Worm (Caenorhabditis elegans): ENCODE data around the gene nhr-209.

The nhr-209 gene

ce11 chrV:12065859-12066258, 32.1 kb upstream of the nhr-209 start:
- TF ChIP-seq skn-1 (tag; optimal IDR thresholded peaks at IDR 0.05) (no peak), C34F6.9 (tag; optimal IDR thresholded peaks at IDR 0.05) (peak; percentile 19), mbf-1 (tag; optimal IDR thresholded peaks at IDR 0.05) (no peak), lsy-2 (tag; optimal IDR thresholded peaks at IDR 0.05) (peak in 1 of 2 experiments; percentile 59), ztf-1 (GFP tag; conservative IDR thresholded peaks at IDR 0.05) (no peak), nhr-25 (tag; optimal IDR thresholded peaks at IDR 0.05) (no peak), lin-11 (tag; optimal IDR thresholded peaks at IDR 0.05) (no peak), sma-9 (GFP tag; optimal IDR thresholded peaks at IDR 0.05) (no peak), sma-9 (tag; optimal IDR thresholded peaks at IDR 0.05) (no peak), R02D3.7 (tag; optimal IDR thresholded peaks at IDR 0.05) (no peak), nhr-77 (tag; optimal IDR thresholded peaks at IDR 0.05) (no peak), crh-2 (tag; optimal IDR thresholded peaks at IDR 0.05) (no peak), Y55F3AM.14 (GFP tag; optimal IDR thresholded peaks at IDR 0.05) (no peak), nhr-6 (tag; optimal IDR thresholded peaks at IDR 0.05) (no peak), unc-55 (GFP tag; optimal IDR thresholded peaks at IDR 0.05) (peak; percentile 43), nhr-12 (tag; optimal IDR thresholded peaks at IDR 0.05) (no peak), unc-39 (tag; optimal IDR thresholded peaks at IDR 0.05) (no peak), ceh-16 (tag; optimal IDR thresholded peaks at IDR 0.05) (no peak), nhr-129 (tag; optimal IDR thresholded peaks at IDR 0.05) (peak; percentile 30), snpc-4 (tag; optimal IDR thresholded peaks at IDR 0.05) (no peak), mdl-1 (tag; optimal IDR thresholded peaks at IDR 0.05) (no peak), sma-3 (GFP tag; optimal IDR thresholded peaks at IDR 0.05) (peak; percentile 1), lin-13 (GFP tag; optimal IDR thresholded peaks at IDR 0.05) (peak; percentile 42), nhr-23 (tag; optimal IDR thresholded peaks at IDR 0.05) (no peak), ama-1 (optimal IDR thresholded peaks at IDR 0.05) (no peak), gmeb-1 (tag; optimal IDR thresholded peaks at IDR 0.05) (no peak), nhr-11 (tag; optimal IDR thresholded peaks at IDR 0.05) (no peak)

ce11 chrV:12068437-12068836, 29.5 kb upstream of the nhr-209 start, which contains the start of gene kmo-2:
TSS of gene kmo-2 (minus strand) at chrV:12068537.
- TF ChIP-seq nhr-23 (tag; optimal IDR thresholded peaks at IDR 0.05): no peak
- no peak for TF ChIP-seq zag-1 (tag; optimal IDR thresholded peaks at IDR 0.05)
- no peak for TF ChIP-seq ZK546.5 (tag; optimal IDR thresholded peaks at IDR 0.05)
- TF ChIP-seq dmd-4 (tag; optimal IDR thresholded peaks at IDR 0.05): no peak
- TF ChIP-seq alr-1 (tag; optimal IDR thresholded peaks at IDR 0.05): no peak
- no peak for TF ChIP-seq F13H6.1 (tag; optimal IDR thresholded peaks at IDR 0.05)
- TF ChIP-seq snpc-4 (tag; optimal IDR thresholded peaks at IDR 0.05): no peak
- no peak for TF ChIP-seq aly-2 (tag; optimal IDR thresholded peaks at IDR 0.05)
- no peak for TF ChIP-seq nhr-237 (tag; optimal IDR thresholded peaks at IDR 0.05)
- no peak for TF ChIP-seq ceh-82 (tag; optimal IDR thresholded peaks at IDR 0.05)
- no peak for TF ChIP-seq blmp-1 (tag; optimal IDR thresholded peaks at IDR 0.05; ENCODE audit: insufficient read depth)
- TF ChIP-seq fos-1 (tag; optimal IDR thresholded peaks at IDR 0.05): no peak
- no peak for TF ChIP-seq sma-3 (GFP tag; optimal IDR thresholded peaks at IDR 0.05)

- TF ChIP-seq ztf-11 (tag; optimal IDR thresholded peaks at IDR 0.05) (no peak), lsy-2 (tag; optimal IDR thresholded peaks at IDR 0.05) (no peak), sma-9 (GFP tag; optimal IDR thresholded peaks at IDR 0.05) (no peak), sma-9 (tag; optimal IDR thresholded peaks at IDR 0.05) (no peak), ceh-16 (tag; optimal IDR thresholded peaks at IDR 0.05) (no peak), skn-1 (tag; optimal IDR thresholded peaks at IDR 0.05) (no peak), crh-2 (tag; optimal IDR thresholded peaks at IDR 0.05) (no peak), lin-39 (tag; optimal IDR thresholded peaks at IDR 0.05) (no peak)
Measured at ce11 chrV:12070419-12070818, 27.5 kb upstream of the nhr-209 start, which contains the start of gene kmo-1. TSS of gene kmo-1 (minus strand) at chrV:12070519.

- TF ChIP-seq nhr-21 (tag; optimal IDR thresholded peaks at IDR 0.05): peak; percentile 54
- TF ChIP-seq nhr-129 (tag; optimal IDR thresholded peaks at IDR 0.05): peak; percentile 34
- TF ChIP-seq blmp-1 (tag; optimal IDR thresholded peaks at IDR 0.05; ENCODE audit: insufficient read depth): peak; percentile 43
- peak; percentile 43 for TF ChIP-seq crh-2 (tag; optimal IDR thresholded peaks at IDR 0.05)
- TF ChIP-seq mdl-1 (tag; optimal IDR thresholded peaks at IDR 0.05): peak; percentile 27 to 34
- peak; percentile 60 for TF ChIP-seq sma-9 (GFP tag; optimal IDR thresholded peaks at IDR 0.05)
- TF ChIP-seq sma-9 (tag; optimal IDR thresholded peaks at IDR 0.05): no peak
- TF ChIP-seq sma-3 (GFP tag; optimal IDR thresholded peaks at IDR 0.05): peak; percentile 29
- peak; percentile 44 for TF ChIP-seq nhr-25 (tag; optimal IDR thresholded peaks at IDR 0.05)
- TF ChIP-seq dmd-4 (tag; optimal IDR thresholded peaks at IDR 0.05): no peak
- TF ChIP-seq fos-1 (tag; optimal IDR thresholded peaks at IDR 0.05): peak; percentile 33
- TF ChIP-seq nhr-10 (tag; optimal IDR thresholded peaks at IDR 0.05): no peak
- TF ChIP-seq Y55F3AM.14 (GFP tag; optimal IDR thresholded peaks at IDR 0.05): no peak
- no peak for TF ChIP-seq sem-4 (tag; optimal IDR thresholded peaks at IDR 0.05)
Measured at ce11 chrV:12071483-12071882, 26.5 kb upstream of the nhr-209 start.

Measured in whole organism, L2 larva.